Worm (Caenorhabditis elegans) whole organism, early embryonic: ENCODE results near the gene Y39A1A.16.

Experiments used
- aly-1 ChIP-seq: sonication (generic microtip); optimal IDR thresholded peaks from 2 replicates; lab custom pipeline; 2016; ENCODE audit warnings: missing genetic modification characterization, missing compliant biosample characterization
- ama-1 ChIP-seq: fragments of 150-350 bp; optimal IDR thresholded peaks from 2 replicates; lab custom pipeline; 2014
- ets-7 ChIP-seq: sonication (generic microtip); optimal IDR thresholded peaks from 2 replicates; lab custom pipeline; 2016; ENCODE audit warnings: missing genotype, missing genetic modification characterization, missing compliant biosample characterization
- hmbx-1 ChIP-seq: sonication (generic microtip); optimal IDR thresholded peaks from 2 replicates; lab custom pipeline; 2016; ENCODE audit warnings: mild to moderate bottlenecking, missing genetic modification characterization, missing compliant biosample characterization
- scrt-1 ChIP-seq: fragments of 200-800 bp; sonication (Bioruptor generic); IDR thresholded peaks from 2 replicates; pipeline ENCODE4 v1.3.6; 2022; ENCODE audit warnings: missing genetic modification characterization, missing compliant biosample characterization
- tbx-11 ChIP-seq: fragments of 200-800 bp; sonication (Bioruptor generic); IDR thresholded peaks from 2 replicates; pipeline ENCODE4 v1.3.6; 2022; ENCODE audit warnings: missing genetic modification characterization, missing compliant biosample characterization
- tbx-37 ChIP-seq: fragments of 200-800 bp; sonication (Bioruptor generic); conservative IDR thresholded peaks from 2 replicates; pipeline ENCODE4 v1.3.6; 2022; ENCODE audit warnings: missing genetic modification reagents, missing genetic modification characterization, missing compliant biosample characterization
- tra-4 ChIP-seq: sonication (generic microtip); optimal IDR thresholded peaks from 2 replicates; lab custom pipeline; 2017; ENCODE audit warnings: missing genetic modification characterization, missing compliant biosample characterization

ce11 chrIII:10633403-10633674 lies 45.7 kb upstream of the Y39A1A.16 start, which contains the start of gene Y39A1A.9:
- no peak for TF ChIP-seq hmbx-1 (tag; lab: Kevin White, UChicago)
- TF ChIP-seq ama-1, result no peak
- no peak for TF ChIP-seq scrt-1
- no peak for TF ChIP-seq tbx-37 (GFP tag; lab: Robert Waterston, UW)
- TF ChIP-seq ets-7, result no peak
- TF ChIP-seq tbx-11, result no peak
- TF ChIP-seq tra-4 (tag; lab: Kevin White, UChicago), result no peak
- TF ChIP-seq aly-1 (tag; lab: Kevin White, UChicago), result no peak
